Worm (Caenorhabditis elegans): Measurements from ENCODE around the gene str-185.

Gene str-185

DNA sequence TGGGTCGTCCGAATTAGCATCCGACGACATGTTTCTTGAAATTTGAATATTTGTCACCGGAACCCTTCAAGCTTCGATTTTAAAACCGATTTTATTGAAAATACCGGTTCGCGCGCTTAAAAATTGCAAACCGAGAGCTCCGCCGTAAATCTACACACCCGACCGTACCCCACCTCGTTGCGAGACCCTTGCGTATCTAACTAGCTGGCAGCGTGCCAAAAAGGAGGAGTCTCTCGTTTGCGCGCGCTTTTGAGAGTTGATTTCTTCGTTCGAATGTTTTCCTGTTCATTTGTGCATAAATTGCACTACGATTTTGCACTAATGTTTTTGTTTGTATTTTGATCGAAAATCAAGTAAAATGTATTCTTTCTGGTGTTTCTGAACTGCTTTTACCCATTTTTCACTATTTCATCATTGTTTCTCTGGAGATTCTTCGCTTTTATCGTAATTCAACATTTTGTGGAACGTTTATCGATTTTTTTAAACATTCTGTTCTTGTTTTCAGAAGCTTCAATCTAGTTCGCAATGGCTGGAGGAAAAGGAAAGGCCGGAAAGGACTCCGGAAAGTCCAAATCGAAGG, 16.0 kb upstream of the str-185 start, which contains the start of the genes wapl-1 and htz-1 (continued):
- TF ChIP-seq ceh-44 (GFP tag; IDR thresholded peaks at IDR 0.05) (peak; percentile 39; the same call in 1 of the 2 replicates), dpl-1 (GFP tag; optimal IDR thresholded peaks at IDR 0.05) (peak; percentile 98), F26F4.8 (GFP tag; conservative IDR thresholded peaks at IDR 0.05) (no peak), hmg-1.1 (GFP tag; IDR thresholded peaks at IDR 0.05) (peak; percentile 88), php-3 (GFP tag; IDR thresholded peaks at IDR 0.05) (no peak; the same call in 1 of the 2 replicates), snpc-4 (tag; optimal IDR thresholded peaks at IDR 0.05) (no peak), lin-38 (GFP tag; IDR thresholded peaks at IDR 0.05) (peak; percentile 91), ama-1 (optimal IDR thresholded peaks at IDR 0.05) (peak; percentile 88), saeg-2 (GFP tag; IDR thresholded peaks at IDR 0.05) (peak; percentile 88), unc-130 (GFP tag; optimal IDR thresholded peaks at IDR 0.05) (peak; percentile 84), mep-1 (tag; optimal IDR thresholded peaks at IDR 0.05) (peak; percentile 97), egl-27 (tag; optimal IDR thresholded peaks at IDR 0.05) (no peak), dmd-6 (GFP tag; IDR thresholded peaks at IDR 0.05) (peak; percentile 92), nhr-10 (tag; optimal IDR thresholded peaks at IDR 0.05) (no peak), jun-1 (tag; optimal IDR thresholded peaks at IDR 0.05) (peak; percentile 75), ztf-7 (tag; optimal IDR thresholded peaks at IDR 0.05) (no peak), nhr-28 (tag; optimal IDR thresholded peaks at IDR 0.05) (peak; percentile 80), attf-4 (tag; optimal IDR thresholded peaks at IDR 0.05) (no peak), ZK546.5 (tag; optimal IDR thresholded peaks at IDR 0.05) (peak; percentile 76 to 97), tag-97 (GFP tag; IDR thresholded peaks at IDR 0.05) (no peak), nhr-11 (tag; optimal IDR thresholded peaks at IDR 0.05) (peak; percentile 97), mdl-1 (tag; optimal IDR thresholded peaks at IDR 0.05) (peak in 1 of 2 experiments; percentile 81), ctbp-1 (GFP tag; IDR thresholded peaks at IDR 0.05) (peak; percentile 84), ceh-82 (tag; optimal IDR thresholded peaks at IDR 0.05) (no peak), lin-15B (tag; optimal IDR thresholded peaks at IDR 0.05) (peak; percentile 76), fos-1 (tag; optimal IDR thresholded peaks at IDR 0.05) (no peak), vab-7 (GFP tag; IDR thresholded peaks at IDR 0.05) (peak; percentile 52; the same call in 1 of the 2 replicates), daf-16 (GFP tag; optimal IDR thresholded peaks at IDR 0.05) (peak in 1 of 2 experiments; percentile 72), daf-16 (tag; optimal IDR thresholded peaks at IDR 0.05) (peak; percentile 74), duxl-1 (tag; optimal IDR thresholded peaks at IDR 0.05; ENCODE audit: poor library complexity) (peak; percentile 87), mxl-2 (GFP tag; conservative IDR thresholded peaks at IDR 0.05) (0 out of 2 replicates have a peak, but pooled peaks have one; percentile 13), R02D3.7 (tag; optimal IDR thresholded peaks at IDR 0.05) (peak; percentile 93), unc-62 (GFP tag; optimal IDR thresholded peaks at IDR 0.05 in 1 of 2) (peak in 1 of 2 experiments; percentile 99), unc-62 (tag; optimal IDR thresholded peaks at IDR 0.05) (no peak), nhr-48 (tag; optimal IDR thresholded peaks at IDR 0.05) (peak; percentile 78), unc-39 (tag; optimal IDR thresholded peaks at IDR 0.05) (no peak), nhr-42 (GFP tag; IDR thresholded peaks at IDR 0.05) (peak; percentile 89), Y75B8A.6 (GFP tag; IDR thresholded peaks at IDR 0.05) (0 out of 2 replicates have a peak, but pooled peaks have one; percentile 35), dmd-9 (GFP tag; IDR thresholded peaks at IDR 0.05) (peak; percentile 88), nhr-76 (tag; optimal IDR thresholded peaks at IDR 0.05) (no peak), lin-29 (GFP tag; IDR thresholded peaks at IDR 0.05) (peak; percentile 71), arid-1 (GFP tag; conservative IDR thresholded peaks at IDR 0.05) (peak; percentile 87), ztf-11 (tag; optimal IDR thresholded peaks at IDR 0.05) (no peak), zip-2 (tag; optimal IDR thresholded peaks at IDR 0.05) (peak; percentile 18), nhr-6 (tag; optimal IDR thresholded peaks at IDR 0.05) (peak; percentile 97), mxl-3 (GFP tag; optimal IDR thresholded peaks at IDR 0.05) (peak; percentile 78), ceh-28 (tag; optimal IDR thresholded peaks at IDR 0.05) (peak; percentile 18), fkh-10 (GFP tag; optimal IDR thresholded peaks at IDR 0.05) (peak; percentile 96), pqm-1 (tag; optimal IDR thresholded peaks at IDR 0.05) (no peak), F49E8.2 (tag; optimal IDR thresholded peaks at IDR 0.05; ENCODE audit: borderline replicate concordance) (peak; percentile 38), gei-8 (GFP tag; optimal IDR thresholded peaks at IDR 0.05) (peak; percentile 31), spr-3 (GFP tag; optimal IDR thresholded peaks at IDR 0.05) (peak; percentile 3)
